Fruit fly (Drosophila melanogaster) whole organism, pupa: ENCODE measurements around the gene CG3740.

ENCODE experiments used
- CG10348 ChIP-seq: fragments of 200-800 bp; sonication (Bioruptor generic); IDR thresholded peaks from 2 replicates; pipeline ENCODE4 v1.3.6; 2022; ENCODE audit warnings: missing biosample characterization, missing genetic modification characterization
- CG12605 ChIP-seq: fragments of 200-800 bp; sonication (Bioruptor generic); IDR thresholded peaks from 2 replicates; pipeline ENCODE4 v1.3.6; 2022; ENCODE audit warnings: missing biosample characterization, missing genetic modification characterization
- CG13204 ChIP-seq: fragments of 200-800 bp; sonication (Bioruptor generic); optimal IDR thresholded peaks from 2 replicates; lab custom pipeline; 2018; ENCODE audit warnings: missing biosample characterization, mild to moderate bottlenecking, missing genetic modification characterization, moderate library complexity
- CG17806 ChIP-seq: fragments of 200-800 bp; sonication (Bioruptor generic); optimal IDR thresholded peaks from 2 replicates; lab custom pipeline; 2018; ENCODE audit warnings: missing biosample characterization, mild to moderate bottlenecking, missing genetic modification characterization, moderate library complexity
- CG8159 ChIP-seq: fragments of 200-800 bp; sonication (Bioruptor generic); optimal IDR thresholded peaks from 3 replicates; lab custom pipeline; 2018; ENCODE audit warnings: missing biosample characterization, mild to moderate bottlenecking, missing genetic modification characterization, moderate library complexity
- CG8301 ChIP-seq: fragments of 200-800 bp; sonication (Bioruptor generic); optimal IDR thresholded peaks from 2 replicates; lab custom pipeline; 2018; ENCODE audit warnings: missing biosample characterization, mild to moderate bottlenecking, missing genetic modification characterization
- CG9948 ChIP-seq: fragments of 200-800 bp; sonication (Bioruptor generic); optimal IDR thresholded peaks from 2 replicates; lab custom pipeline; 2018; ENCODE audit warnings: missing biosample characterization, mild to moderate bottlenecking, missing genetic modification characterization, moderate library complexity
- D1 ChIP-seq: fragments of 200-800 bp; sonication (Bioruptor generic); optimal IDR thresholded peaks from 2 replicates; lab custom pipeline; 2018; ENCODE audit warnings: missing biosample characterization, mild to moderate bottlenecking, missing genetic modification characterization, moderate library complexity
- EcR ChIP-seq: fragments of 200-800 bp; sonication (Bioruptor generic); optimal IDR thresholded peaks from 3 replicates; lab custom pipeline; 2019; ENCODE audit warnings: missing biosample characterization, missing genetic modification characterization, mild to moderate bottlenecking, moderate library complexity, missing genetic modification reagents
- fd96Ca ChIP-seq: fragments of 200-800 bp; sonication (Bioruptor generic); IDR thresholded peaks from 3 replicates; pipeline ENCODE4 v1.3.6; 2022; ENCODE audit warnings: missing biosample characterization, missing genetic modification characterization

DNA sequence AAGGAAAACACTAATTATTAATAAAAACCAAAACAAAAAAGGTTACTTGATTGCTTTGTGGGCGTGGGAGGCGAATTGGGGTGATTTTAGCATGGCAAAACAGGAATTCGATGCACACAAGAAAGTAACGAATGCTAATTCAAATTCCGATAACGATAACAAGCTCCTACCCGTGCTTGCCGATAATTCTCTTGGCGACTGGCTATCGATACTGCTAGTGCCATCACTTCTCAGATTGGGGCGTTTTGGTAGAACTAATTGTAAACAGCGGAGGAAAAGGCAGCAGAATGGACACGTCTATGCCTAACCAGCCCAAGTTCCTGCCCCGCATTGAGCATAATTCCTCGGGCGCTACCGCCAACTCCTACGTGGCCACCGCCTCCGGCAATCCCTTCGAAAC, 4.3 kb downstream of the CG3740 start, which contains the start of gene dor:
- TF ChIP-seq EcR (GFP tag; lab: Kevin White, UChicago): no peak
- TF ChIP-seq CG13204 (GFP tag; lab: Kevin White, UChicago): no peak
- no peak for TF ChIP-seq CG9948 (tag; lab: Kevin White, UChicago)
- TF ChIP-seq CG8301 (tag; lab: Kevin White, UChicago): no peak
- TF ChIP-seq CG12605: no peak
- TF ChIP-seq fd96Ca (GFP tag; lab: Robert Waterston, UW): no peak
- TF ChIP-seq CG10348: no peak
- no peak for TF ChIP-seq D1
- TF ChIP-seq CG17806 (tag; lab: Kevin White, UChicago): no peak
- no peak for TF ChIP-seq CG8159
